Worm (Caenorhabditis elegans): Measurements from ENCODE around the gene C48B4.7.

DNA sequence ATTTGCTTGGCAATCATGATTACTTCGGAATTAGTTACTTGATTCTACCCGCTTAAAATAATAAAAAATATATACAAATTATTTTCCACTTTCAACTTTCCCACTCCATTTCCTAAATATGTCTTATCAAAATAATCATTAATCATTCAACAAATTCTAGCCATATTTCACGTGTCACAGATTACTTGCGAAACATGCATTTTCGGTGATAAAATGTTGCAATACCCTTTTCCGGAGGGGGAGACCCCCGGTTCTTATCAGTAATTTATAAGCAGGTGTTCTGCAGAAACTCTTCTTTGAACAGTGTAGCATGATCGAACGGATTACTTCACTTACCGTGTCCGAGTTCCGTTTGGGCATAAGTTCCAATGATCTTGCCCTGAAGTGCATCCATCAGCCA is 31.0 kb upstream of the C48B4.7 start:
- TF ChIP-seq nhr-76 (tag; optimal IDR thresholded peaks at IDR 0.05) (no peak), lin-15B (tag; optimal IDR thresholded peaks at IDR 0.05) (no peak), zip-11 (GFP tag; IDR thresholded peaks at IDR 0.05) (no peak), zip-2 (tag; optimal IDR thresholded peaks at IDR 0.05) (no peak)

Measured in whole organism, L4 larva.